Worm (Caenorhabditis elegans) whole organism, midembryonic: Measurements from ENCODE around the gene Y17G9A.2.

Experiments
- T22C8.4 ChIP-seq: fragments of 200-800 bp; sonication (Bioruptor generic); IDR thresholded peaks from 2 replicates; pipeline ENCODE4 v1.3.6; 2022; ENCODE audit warnings: missing genetic modification characterization, missing compliant biosample characterization
- cog-1 ChIP-seq: sonication (generic microtip); optimal IDR thresholded peaks from 2 replicates; lab custom pipeline; 2016; ENCODE audit warnings: missing genetic modification characterization, missing compliant biosample characterization
- flt-1 ChIP-seq: fragments of 200-800 bp; sonication (Bioruptor generic); IDR thresholded peaks from 2 replicates; pipeline ENCODE4 v1.3.6; 2022; ENCODE audit warnings: missing genetic modification characterization, missing compliant biosample characterization
- klf-2 ChIP-seq: fragments of 200-800 bp; sonication (Bioruptor generic); conservative IDR thresholded peaks from 2 replicates; pipeline ENCODE4 v1.3.6; 2022; ENCODE audit warnings: missing genetic modification reagents, missing genetic modification characterization, missing compliant biosample characterization
- med-1 ChIP-seq: sonication (generic microtip); optimal IDR thresholded peaks from 2 replicates; lab custom pipeline; 2017; ENCODE audit warnings: missing genetic modification characterization, mild to moderate bottlenecking, missing compliant biosample characterization, antibody characterized with exemption, missing genetic modification reagents; ENCODE audit not compliant: insufficient read depth
- ref-1 ChIP-seq: fragments of 200-800 bp; sonication (Bioruptor generic); conservative IDR thresholded peaks from 2 replicates; pipeline ENCODE4 v1.3.6; 2022; ENCODE audit warnings: missing genetic modification reagents, missing genetic modification characterization, missing compliant biosample characterization
- tab-1 ChIP-seq: fragments of 200-800 bp; sonication (Bioruptor generic); IDR thresholded peaks from 2 replicates; pipeline ENCODE4 v1.3.6; 2022; ENCODE audit warnings: missing genetic modification characterization, missing compliant biosample characterization
- ztf-23 ChIP-seq: fragments of 200-800 bp; sonication (Bioruptor generic); IDR thresholded peaks from 2 replicates; pipeline ENCODE4 v1.3.6; 2022; ENCODE audit warnings: missing genetic modification reagents, missing genetic modification characterization, missing compliant biosample characterization
- ztf-29 ChIP-seq: fragments of 200-800 bp; sonication (Bioruptor generic); IDR thresholded peaks from 2 replicates; pipeline ENCODE4 v1.3.6; 2022; ENCODE audit warnings: missing genetic modification reagents, missing genetic modification characterization, missing compliant biosample characterization

The Y17G9A.2 gene

DNA sequence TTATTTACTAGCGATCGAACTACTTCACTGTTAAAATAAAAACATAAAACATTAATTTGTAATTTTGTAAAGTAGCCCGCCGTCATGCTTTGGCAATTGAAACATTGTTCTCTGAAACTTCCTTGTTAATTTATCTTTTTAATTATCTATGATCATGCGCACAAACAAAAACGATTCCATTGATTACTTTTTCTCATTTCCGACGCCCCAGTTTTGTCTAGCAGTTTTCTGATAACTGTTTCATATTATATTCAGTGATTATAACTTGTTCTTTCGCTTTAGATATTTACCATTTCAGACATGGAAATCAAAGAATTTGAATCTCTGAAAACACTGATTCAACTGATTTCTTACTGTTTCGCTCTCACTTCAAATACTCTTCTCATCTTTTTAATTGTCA, 21.0 kb upstream of the Y17G9A.2 start, which contains the start of gene str-170:
TSS of gene str-170 (plus strand) at position 301 of the 400 bp plus-strand sequence.
- TF ChIP-seq cog-1 (no peak), tab-1 (GFP tag; lab: Robert Waterston, UW) (no peak), flt-1 (GFP tag; lab: Robert Waterston, UW) (no peak), klf-2 (GFP tag; lab: Robert Waterston, UW) (no peak), ztf-23 (GFP tag; lab: Robert Waterston, UW) (no peak), med-1 (GFP tag; lab: Kevin White, UChicago) (no peak), ref-1 (no peak), T22C8.4 (no peak), ztf-29 (GFP tag; lab: Robert Waterston, UW) (no peak)

DNA sequence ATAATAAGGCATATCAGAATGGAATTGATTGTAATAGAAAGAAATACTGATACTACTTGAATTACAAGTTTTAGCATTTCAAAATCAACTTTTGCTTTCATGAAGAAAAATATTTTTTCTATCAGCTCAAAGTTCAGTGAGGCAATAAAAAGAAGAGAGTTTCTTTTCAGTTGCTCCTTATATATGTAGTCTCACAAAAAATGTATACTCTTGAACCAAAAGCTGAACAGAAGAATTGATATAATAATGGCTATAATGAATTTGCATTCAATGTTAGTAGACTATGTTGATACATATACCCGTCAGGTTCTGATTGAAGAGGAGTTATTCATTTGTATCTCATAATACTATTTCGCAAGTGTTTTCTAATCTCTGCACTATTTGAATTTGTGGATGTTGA, 18.5 kb upstream of the Y17G9A.2 start, which contains the start of gene str-174:
TSS of gene str-174 (minus strand) at position 101 of the 400 bp plus-strand sequence.
- TF ChIP-seq med-1 (GFP tag; lab: Kevin White, UChicago) (no peak), ztf-23 (GFP tag; lab: Robert Waterston, UW) (no peak), tab-1 (GFP tag; lab: Robert Waterston, UW) (no peak), klf-2 (GFP tag; lab: Robert Waterston, UW) (no peak), cog-1 (no peak), ref-1 (no peak), flt-1 (GFP tag; lab: Robert Waterston, UW) (no peak), T22C8.4 (no peak), ztf-29 (GFP tag; lab: Robert Waterston, UW) (no peak)

DNA sequence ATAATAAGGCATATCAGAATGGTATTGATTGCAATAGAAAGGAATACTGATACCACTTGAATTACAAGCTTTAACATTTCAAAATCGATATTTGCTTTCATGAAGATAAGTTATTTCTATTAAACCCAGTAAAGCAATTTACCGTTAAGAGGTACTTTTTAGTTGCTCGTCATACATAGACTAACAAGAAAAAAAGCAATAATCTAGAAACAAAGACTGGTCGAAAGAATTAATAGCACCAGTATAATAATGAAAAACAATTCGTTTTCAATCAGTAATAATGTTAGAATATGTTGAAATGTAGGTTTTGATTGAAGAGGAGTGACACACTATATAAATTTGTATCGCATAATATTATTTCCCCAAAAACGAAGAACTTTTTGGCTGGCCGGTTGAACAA, 14.5 kb upstream of the Y17G9A.2 start, which contains the start of gene str-175:
TSS of gene str-175 (minus strand) at position 101 of the 400 bp plus-strand sequence.
- TF ChIP-seq cog-1 = no peak
- TF ChIP-seq tab-1 (GFP tag; lab: Robert Waterston, UW) = no peak
- no peak for TF ChIP-seq med-1 (GFP tag; lab: Kevin White, UChicago)
- TF ChIP-seq klf-2 (GFP tag; lab: Robert Waterston, UW) = no peak
- TF ChIP-seq ref-1 = no peak
- TF ChIP-seq ztf-23 (GFP tag; lab: Robert Waterston, UW) = no peak
- TF ChIP-seq T22C8.4 = no peak
- TF ChIP-seq ztf-29 (GFP tag; lab: Robert Waterston, UW) = no peak
- TF ChIP-seq flt-1 (GFP tag; lab: Robert Waterston, UW) = no peak

DNA sequence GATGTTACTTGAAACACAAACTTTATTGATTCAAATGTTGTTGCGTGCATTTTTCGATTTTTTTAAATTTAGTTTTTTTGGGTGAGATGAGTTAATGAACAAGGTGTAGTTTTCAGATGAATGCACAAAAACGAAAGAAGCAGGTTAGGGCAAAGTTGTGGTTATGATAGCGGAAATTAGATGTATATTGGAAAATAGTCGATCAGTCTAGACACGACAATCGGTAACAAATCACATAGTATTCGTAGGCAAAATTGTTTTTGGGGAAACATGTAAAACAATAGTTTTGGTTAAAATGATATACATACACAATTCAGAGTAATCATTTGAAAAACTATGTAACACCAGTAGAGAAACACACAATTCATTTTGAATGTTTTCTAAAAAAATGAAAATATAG, 11.5 kb upstream of the Y17G9A.2 start, which contains the start of gene str-172:
TSS of gene str-172 (minus strand) at position 101 of the 400 bp plus-strand sequence.
- no peak for TF ChIP-seq ztf-23 (GFP tag; lab: Robert Waterston, UW)
- no peak for TF ChIP-seq klf-2 (GFP tag; lab: Robert Waterston, UW)
- TF ChIP-seq flt-1 (GFP tag; lab: Robert Waterston, UW) = no peak
- TF ChIP-seq med-1 (GFP tag; lab: Kevin White, UChicago) = no peak
- no peak for TF ChIP-seq ztf-29 (GFP tag; lab: Robert Waterston, UW)
- no peak for TF ChIP-seq tab-1 (GFP tag; lab: Robert Waterston, UW)
- no peak for TF ChIP-seq ref-1
- TF ChIP-seq T22C8.4 = no peak
- TF ChIP-seq cog-1 = no peak

DNA sequence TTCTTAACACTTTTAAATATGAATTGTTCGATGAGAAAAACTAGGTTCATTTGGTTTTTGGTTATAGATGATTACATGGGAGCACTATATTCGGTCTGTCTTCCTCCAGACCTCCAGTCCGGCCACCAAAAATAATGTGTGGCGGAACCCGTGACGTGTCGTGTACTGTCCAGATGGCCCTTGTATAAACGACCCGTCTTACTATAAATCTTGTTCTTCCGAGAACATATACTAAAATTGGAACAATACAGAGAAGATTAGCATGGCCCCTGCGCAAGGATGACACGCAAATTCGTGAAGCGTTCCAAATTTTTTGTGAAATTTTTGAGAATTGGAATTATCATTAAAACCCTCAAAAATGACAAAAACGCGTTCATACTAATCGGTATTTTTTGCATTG, 10.5 kb upstream of the Y17G9A.2 start:
- TF ChIP-seq med-1 (GFP tag; lab: Kevin White, UChicago) (no peak), cog-1 (no peak), ztf-29 (GFP tag; lab: Robert Waterston, UW) (no peak), tab-1 (GFP tag; lab: Robert Waterston, UW) (no peak), ztf-23 (GFP tag; lab: Robert Waterston, UW) (no peak), ref-1 (no peak), flt-1 (GFP tag; lab: Robert Waterston, UW) (no peak), klf-2 (GFP tag; lab: Robert Waterston, UW) (no peak), T22C8.4 (no peak)

DNA sequence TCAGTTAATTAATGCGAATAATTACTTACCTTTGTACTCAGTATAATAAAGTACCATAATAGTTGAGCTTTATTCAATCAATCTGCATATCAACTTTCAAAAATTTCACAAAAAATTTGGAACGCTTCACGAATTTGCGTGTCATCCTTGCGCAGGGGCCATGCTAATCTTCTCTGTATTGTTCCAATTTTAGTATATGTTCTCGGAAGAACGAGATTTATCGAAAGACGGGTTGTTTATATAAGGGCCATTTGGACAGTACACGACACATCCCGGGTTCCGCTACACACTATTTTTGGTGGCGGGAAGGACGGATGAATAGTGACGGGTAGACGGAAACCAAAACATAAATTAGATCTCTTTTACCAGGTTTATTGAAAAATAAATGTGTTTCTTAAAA, 8.4 kb upstream of the Y17G9A.2 start:
- 0 out of 2 replicates have a peak, but pooled peaks have one; percentile 22 for TF ChIP-seq flt-1 (GFP tag; lab: Robert Waterston, UW)
- no peak for TF ChIP-seq med-1 (GFP tag; lab: Kevin White, UChicago)
- TF ChIP-seq cog-1 = no peak
- no peak for TF ChIP-seq T22C8.4
- no peak for TF ChIP-seq ztf-29 (GFP tag; lab: Robert Waterston, UW)

- TF ChIP-seq klf-2 (GFP tag; lab: Robert Waterston, UW) (no peak), tab-1 (GFP tag; lab: Robert Waterston, UW) (no peak), flt-1 (GFP tag; lab: Robert Waterston, UW) (no peak)
Observed at ce11 chrIV:4861449-4861848, 5.4 kb upstream of the Y17G9A.2 start, which contains the start of the genes Y17G9A.4 and str-173. Gene Y17G9A.4, minus strand, starts transcription at chrIV:4861549. Gene str-173, plus strand, starts transcription at chrIV:4861773.

DNA sequence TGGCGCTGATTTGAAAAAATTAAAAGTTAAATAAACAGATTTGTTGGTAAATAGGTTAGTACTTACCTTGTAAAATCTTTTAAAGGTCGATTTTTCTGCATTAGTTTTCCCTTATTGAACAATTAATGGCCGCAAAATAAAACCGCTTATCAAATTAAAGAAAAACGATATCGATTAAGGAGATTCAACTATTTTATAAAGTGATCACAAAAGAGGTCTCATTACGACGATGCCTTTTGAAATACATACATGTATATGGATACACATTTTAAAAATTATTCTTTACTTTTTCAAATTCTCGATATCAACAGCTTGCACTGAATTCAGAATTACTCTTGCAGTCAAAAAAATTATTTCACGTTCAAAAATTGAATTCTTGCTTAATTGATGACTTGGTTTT, 2.5 kb upstream of the Y17G9A.2 start, which contains the start of gene Y17G9A.3:
TSS of gene Y17G9A.3 (minus strand) at position 101 of the 400 bp plus-strand sequence.
- no peak for TF ChIP-seq tab-1 (GFP tag; lab: Robert Waterston, UW)
- no peak for TF ChIP-seq ztf-29 (GFP tag; lab: Robert Waterston, UW)
- TF ChIP-seq ztf-23 (GFP tag; lab: Robert Waterston, UW) = no peak
- no peak for TF ChIP-seq cog-1
- TF ChIP-seq flt-1 (GFP tag; lab: Robert Waterston, UW) = no peak
- TF ChIP-seq klf-2 (GFP tag; lab: Robert Waterston, UW) = no peak
- TF ChIP-seq med-1 (GFP tag; lab: Kevin White, UChicago) = no peak
- no peak for TF ChIP-seq T22C8.4
- no peak for TF ChIP-seq ref-1

DNA sequence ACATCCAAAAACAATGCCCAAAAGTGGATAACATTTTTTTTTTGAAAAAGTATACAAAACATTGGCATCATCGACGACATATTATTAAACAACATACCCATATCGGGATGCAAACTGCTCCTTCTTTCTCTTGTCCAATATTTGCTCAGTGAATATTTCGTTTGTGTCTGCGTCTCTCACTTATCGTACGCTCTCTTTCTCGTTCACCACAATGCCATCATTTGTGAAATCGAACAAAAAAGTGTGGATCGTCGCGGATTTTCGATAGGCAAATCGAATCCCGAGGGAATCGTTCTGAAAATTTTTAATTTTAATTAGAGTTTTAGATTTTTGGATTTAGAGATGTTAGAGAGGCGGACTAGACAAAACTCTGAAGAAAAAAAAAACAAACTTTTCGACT, 9.3 kb downstream of the Y17G9A.2 start, which contains the start of gene tat-2:
TSS of gene tat-2 (minus strand) at position 101 of the 400 bp plus-strand sequence.
- no peak for TF ChIP-seq ztf-23 (GFP tag; lab: Robert Waterston, UW)
- TF ChIP-seq cog-1 = no peak
- TF ChIP-seq med-1 (GFP tag; lab: Kevin White, UChicago) = no peak
- no peak for TF ChIP-seq klf-2 (GFP tag; lab: Robert Waterston, UW)
- no peak for TF ChIP-seq flt-1 (GFP tag; lab: Robert Waterston, UW)

- TF ChIP-seq ztf-29 (GFP tag; lab: Robert Waterston, UW) = no peak
- TF ChIP-seq klf-2 (GFP tag; lab: Robert Waterston, UW) = no peak
- TF ChIP-seq med-1 (GFP tag; lab: Kevin White, UChicago) = no peak
- TF ChIP-seq tab-1 (GFP tag; lab: Robert Waterston, UW) = no peak
- TF ChIP-seq flt-1 (GFP tag; lab: Robert Waterston, UW) = no peak
- TF ChIP-seq cog-1 = no peak
- TF ChIP-seq T22C8.4 = no peak
Observed at ce11 chrIV:4842030-4842429, 14.1 kb downstream of the Y17G9A.2 start.
